Fruit fly (Drosophila melanogaster): Measurements from ENCODE around the gene CycJ.

- no peak for TF ChIP-seq lz (GFP tag; optimal IDR thresholded peaks at IDR 0.05)
- no peak for TF ChIP-seq OdsH (GFP tag; optimal IDR thresholded peaks at IDR 0.05)
- no peak for TF ChIP-seq CG34406 (GFP tag; optimal IDR thresholded peaks at IDR 0.05)
- no peak for TF ChIP-seq Ets96B (tag; optimal IDR thresholded peaks at IDR 0.05)
- TF ChIP-seq CG11762 (GFP tag; optimal IDR thresholded peaks at IDR 0.05; ENCODE audit: insufficient read depth) = no peak
- no peak for TF ChIP-seq esn (GFP tag; optimal IDR thresholded peaks at IDR 0.05)
- TF ChIP-seq fkh (GFP tag; optimal IDR thresholded peaks at IDR 0.05) = no peak
- TF ChIP-seq Gug (GFP tag; IDR thresholded peaks at IDR 0.05) = no peak
Measured at dm6 chr3L:3420674-3421073, 45.6 kb upstream of the CycJ start.

All from whole organism, prepupa.